Fruit fly (Drosophila melanogaster): ENCODE results near the gene CG6834.

dm6 chr3R:11648356-11649355, 39.3 kb downstream of the CG6834 start:
- TF ChIP-seq CTCF (optimal IDR thresholded peaks at IDR 0.05) = no peak
- TF ChIP-seq CG8478 (optimal IDR thresholded peaks at IDR 0.05) = no peak

Data from S2 (cell line).